Fruit fly (Drosophila melanogaster): ENCODE measurements around the gene CG11134.

CG11134 gene

DNA sequence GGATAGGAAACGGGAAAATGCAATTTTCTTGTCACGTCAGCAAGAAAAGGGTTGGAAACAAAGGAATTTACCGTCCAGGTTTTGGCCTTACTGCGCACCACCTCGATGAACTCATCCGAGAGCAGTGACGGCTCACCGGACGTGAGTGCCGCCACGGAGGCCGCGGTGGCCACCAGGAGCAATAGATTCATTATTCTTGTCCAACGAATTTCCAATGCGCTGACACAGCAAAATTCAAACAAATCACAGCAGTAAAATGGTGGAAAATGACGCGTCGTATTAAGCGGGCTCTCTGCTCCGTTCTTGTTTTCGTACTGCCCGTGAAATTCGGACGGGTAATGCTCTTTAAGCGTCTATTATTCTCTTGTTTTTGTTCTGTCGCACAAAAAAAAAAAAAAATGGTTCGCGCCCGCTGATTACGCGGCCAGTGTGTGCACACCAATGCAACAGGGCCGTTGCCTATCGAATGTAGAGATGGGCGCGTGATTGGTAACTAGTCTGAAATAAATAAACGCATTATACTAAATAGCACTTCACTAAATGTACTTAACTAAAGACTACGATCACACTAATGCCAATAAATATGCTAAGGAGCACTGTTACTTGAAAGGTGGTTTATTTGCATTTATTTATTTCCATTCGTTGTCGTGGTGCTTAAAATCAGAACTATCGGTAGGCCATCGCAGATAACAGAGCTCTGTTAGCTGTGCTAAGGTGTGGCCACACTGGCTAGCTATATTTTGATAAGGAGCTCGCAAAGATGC lies 44.2 kb downstream of the CG11134 start, which contains the start of the genes CtsB and amrt (continued):
- TF ChIP-seq CG9797 (GFP tag; optimal IDR thresholded peaks at IDR 0.05) (peak; percentile 46), Side (GFP tag; optimal IDR thresholded peaks at IDR 0.05) (peak; percentile 51), lmd (GFP tag; IDR thresholded peaks at IDR 0.05) (no peak; the same call in none of the 2 replicates), pho (GFP tag; optimal IDR thresholded peaks at IDR 0.05) (peak; percentile 58), CG8290 (GFP tag; optimal IDR thresholded peaks at IDR 0.05) (peak; percentile 57), CG8290 (tag; optimal IDR thresholded peaks at IDR 0.05) (peak in 1 of 2 experiments; percentile 19), CG34376 (GFP tag; optimal IDR thresholded peaks at IDR 0.05) (peak; percentile 51), knrl (GFP tag; IDR thresholded peaks at IDR 0.05; ENCODE audit: partially characterized antibody) (peak; percentile 92; the same call in 2 of the 3 replicates), Lim3 (GFP tag; IDR thresholded peaks at IDR 0.05) (no peak), CG1792 (GFP tag; optimal IDR thresholded peaks at IDR 0.05) (peak; percentile 42), bsh (GFP tag; optimal IDR thresholded peaks at IDR 0.05) (peak; percentile 18 to 58), Atf6 (GFP tag; IDR thresholded peaks at IDR 0.05) (no peak), gsb-n (tag; optimal IDR thresholded peaks at IDR 0.05) (no peak), CG10431 (GFP tag; optimal IDR thresholded peaks at IDR 0.05) (no peak), dpn (GFP tag; optimal IDR thresholded peaks at IDR 0.05) (peak; percentile 51 to 68), Mrtf (GFP tag; IDR thresholded peaks at IDR 0.05) (no peak), CG11247 (GFP tag; IDR thresholded peaks at IDR 0.05) (no peak), disco-r (GFP tag; optimal IDR thresholded peaks at IDR 0.05) (no peak), fd102C (GFP tag; optimal IDR thresholded peaks at IDR 0.05) (no peak), schlank (tag; optimal IDR thresholded peaks at IDR 0.05) (no peak), sob (GFP tag; IDR thresholded peaks at IDR 0.05) (0 out of 2 replicates have a peak, but pooled peaks have one; percentile 30), C15 (GFP tag; IDR thresholded peaks at IDR 0.05) (no peak), row (GFP tag; IDR thresholded peaks at IDR 0.05) (peak; percentile 94), pnt (GFP tag; optimal IDR thresholded peaks at IDR 0.05) (peak; percentile 48), ranshi (GFP tag; IDR thresholded peaks at IDR 0.05) (no peak)

DNA sequence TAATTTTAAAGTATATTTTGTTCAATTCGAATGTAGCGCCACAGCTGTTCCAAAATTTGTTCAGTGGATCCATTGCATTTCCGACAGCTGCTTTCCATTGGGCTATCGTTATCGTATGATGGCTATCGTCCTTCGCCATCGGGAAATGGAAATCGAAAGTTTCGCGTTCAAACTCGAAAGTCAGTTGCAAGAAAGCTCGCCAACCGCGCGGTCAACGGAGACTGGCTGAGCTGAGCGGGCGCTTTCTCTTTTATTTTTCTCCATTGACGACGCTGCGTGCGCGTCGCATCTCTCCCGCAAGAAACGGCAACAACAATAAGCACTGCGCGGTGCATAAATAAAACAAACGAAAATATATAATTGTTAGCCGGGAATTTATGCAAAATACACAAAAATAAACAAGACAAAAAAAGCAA lies 45.8 kb downstream of the CG11134 start, which contains the start of gene inaE:
Gene inaE (plus strand): TSS at position 181 of the 416 bp plus-strand sequence.
- peak; percentile 62 for TF ChIP-seq CG2116 (GFP tag; optimal IDR thresholded peaks at IDR 0.05)
- no peak for TF ChIP-seq bowl (GFP tag; IDR thresholded peaks at IDR 0.05)
- TF ChIP-seq lov (optimal IDR thresholded peaks at IDR 0.05): no peak
- TF ChIP-seq lov (GFP tag; IDR thresholded peaks at IDR 0.05): no peak
- TF ChIP-seq CG15269 (tag; optimal IDR thresholded peaks at IDR 0.05): no peak
- no peak for TF ChIP-seq eve (GFP tag; optimal IDR thresholded peaks at IDR 0.05)
- peak; percentile 11 for TF ChIP-seq CG2678 (tag; optimal IDR thresholded peaks at IDR 0.05)
- TF ChIP-seq Dbx (GFP tag; IDR thresholded peaks at IDR 0.05): no peak
- peak; percentile 26 for TF ChIP-seq HmgZ (tag; optimal IDR thresholded peaks at IDR 0.05)
- no peak for TF ChIP-seq Drgx (GFP tag; IDR thresholded peaks at IDR 0.05)
- peak; percentile 41 for TF ChIP-seq Scr (GFP tag; IDR thresholded peaks at IDR 0.05; ENCODE audit: partially characterized antibody)
- TF ChIP-seq BtbVII (GFP tag; optimal IDR thresholded peaks at IDR 0.05): peak; percentile 43
- TF ChIP-seq Nf-YC (tag; optimal IDR thresholded peaks at IDR 0.05): peak; percentile 17
- peak; percentile 45; the same call in 1 of the 2 replicates for TF ChIP-seq amos (GFP tag; IDR thresholded peaks at IDR 0.05; ENCODE audit: partially characterized antibody)
- peak; percentile 32 for TF ChIP-seq trem (tag; optimal IDR thresholded peaks at IDR 0.05)
- TF ChIP-seq corto (GFP tag; optimal IDR thresholded peaks at IDR 0.05): no peak
- no peak for TF ChIP-seq CG1792 (GFP tag; optimal IDR thresholded peaks at IDR 0.05)
- no peak for TF ChIP-seq trh (GFP tag; optimal IDR thresholded peaks at IDR 0.05)
- TF ChIP-seq CG6654 (GFP tag; optimal IDR thresholded peaks at IDR 0.05): no peak
- TF ChIP-seq CG16863 (GFP tag; optimal IDR thresholded peaks at IDR 0.05): no peak
- TF ChIP-seq ftz-f1 (GFP tag; optimal IDR thresholded peaks at IDR 0.05): peak; percentile 88
- TF ChIP-seq Hr51 (GFP tag; optimal IDR thresholded peaks at IDR 0.05): no peak
- TF ChIP-seq CG6254 (GFP tag; optimal IDR thresholded peaks at IDR 0.05): no peak
- peak; percentile 40; the same call in 1 of the 3 replicates for TF ChIP-seq row (GFP tag; IDR thresholded peaks at IDR 0.05)
- TF ChIP-seq twi (tag; optimal IDR thresholded peaks at IDR 0.05): no peak
- TF ChIP-seq nom (GFP tag; optimal IDR thresholded peaks at IDR 0.05): peak; percentile 23
- TF ChIP-seq CG7357 (GFP tag; IDR thresholded peaks at IDR 0.05): peak; percentile 93

All from whole organism, embryonic.